Worm (Caenorhabditis elegans) whole organism, L1 larva: Measurements from ENCODE around the gene B0198.2.
A peak's percentile ranks its signal among the peaks of the same experiment; 100 is the strongest.

Experiments
- C16A3.4 ChIP-seq: fragments of 150-350 bp; optimal IDR thresholded peaks from 2 replicates; lab custom pipeline; 2014; ENCODE audit warnings: missing biosample characterization, missing genetic modification characterization
- F16B12.6 ChIP-seq: fragments of 150-350 bp; optimal IDR thresholded peaks from 2 replicates; lab custom pipeline; 2014; ENCODE audit warnings: missing biosample characterization, missing genetic modification characterization
- aha-1 ChIP-seq: fragments of 150-350 bp; optimal IDR thresholded peaks from 2 replicates; lab custom pipeline; 2014; ENCODE audit warnings: missing biosample characterization, missing genetic modification characterization
- blmp-1 ChIP-seq: fragments of 150-350 bp; optimal IDR thresholded peaks from 2 replicates; lab custom pipeline; 2014; ENCODE audit warnings: missing biosample characterization, missing genetic modification characterization
- ceh-8 ChIP-seq: fragments of 200-800 bp; sonication (Bioruptor generic); optimal IDR thresholded peaks from 2 replicates; lab custom pipeline; 2018; ENCODE audit warnings: mild to moderate bottlenecking, missing genetic modification characterization, moderate library complexity, missing compliant biosample characterization
- ceh-82 ChIP-seq, 3 experiments: fragments of 150-350 bp in 1 of 3; sonication (generic microtip) in 2 of 3; optimal IDR thresholded peaks; 2 replicates each; lab custom pipeline; 2014 to 2017; ENCODE audit warnings: missing biosample characterization in 3 of 3, missing genetic modification characterization in 3 of 3
- ceh-88 ChIP-seq: fragments of 200-800 bp; sonication (Bioruptor generic); IDR thresholded peaks from 2 replicates; pipeline ENCODE4 v1.3.6; 2022; ENCODE audit warnings: missing genetic modification characterization, missing compliant biosample characterization
- dpl-1 ChIP-seq, 3 experiments: fragments of 150-350 bp in 2 of 3; sonication (generic microtip) in 1 of 3; optimal IDR thresholded peaks; 2 replicates each; lab custom pipeline; 2014 to 2017; ENCODE audit warnings: missing biosample characterization in 3 of 3, missing genetic modification characterization in 3 of 3, missing genetic modification reagents in 3 of 3
- efl-3 ChIP-seq: fragments of 200-800 bp; sonication (Bioruptor generic); optimal IDR thresholded peaks from 2 replicates; lab custom pipeline; 2018; ENCODE audit warnings: mild to moderate bottlenecking, missing genetic modification characterization, missing compliant biosample characterization
- egl-13 ChIP-seq: sonication (generic microtip); optimal IDR thresholded peaks from 2 replicates; lab custom pipeline; 2016; ENCODE audit warnings: missing genotype, missing genetic modification reagents, missing genetic modification characterization, missing compliant biosample characterization
- egl-27 ChIP-seq, 2 experiments: fragments of 150-350 bp in 1 of 2; sonication (generic microtip); optimal IDR thresholded peaks; 3 replicates each; lab custom pipeline; 2017 to 2018; ENCODE audit warnings: missing biosample characterization in 2 of 2, missing genetic modification characterization in 2 of 2, missing genetic modification reagents in 2 of 2
- elt-2 ChIP-seq: sonication (generic microtip); optimal IDR thresholded peaks from 2 replicates; lab custom pipeline; 2016; ENCODE audit warnings: missing genetic modification characterization, mild to moderate bottlenecking, inconsistent platforms, missing compliant biosample characterization, missing genetic modification reagents
- elt-3 ChIP-seq, 6 experiments: fragments of 150-350 bp in 1 of 6; sonication (generic microtip); optimal IDR thresholded peaks; 2 replicates each; lab custom pipeline; 2017 to 2018; ENCODE audit warnings: missing biosample characterization in 6 of 6, missing genetic modification characterization in 6 of 6, inconsistent platforms in 1 of 6
- ets-5 ChIP-seq: fragments of 200-800 bp; sonication (Bioruptor generic); IDR thresholded peaks from 2 replicates; pipeline ENCODE4 v1.3.6; 2022; ENCODE audit warnings: missing genetic modification characterization, missing compliant biosample characterization
- fkh-4 ChIP-seq: sonication (generic microtip); optimal IDR thresholded peaks from 2 replicates; lab custom pipeline; 2016; ENCODE audit warnings: missing compliant biosample characterization, missing genetic modification characterization, borderline replicate concordance
- fos-1 ChIP-seq: fragments of 150-350 bp; optimal IDR thresholded peaks from 2 replicates; lab custom pipeline; 2014; ENCODE audit warnings: missing biosample characterization, missing genetic modification characterization
- irx-1 ChIP-seq: sonication (generic microtip); optimal IDR thresholded peaks from 2 replicates; lab custom pipeline; 2016; ENCODE audit warnings: missing genetic modification characterization, missing compliant biosample characterization
- isw-1 ChIP-seq: fragments of 200-800 bp; sonication (Bioruptor generic); IDR thresholded peaks from 2 replicates; pipeline ENCODE4 v1.3.6; 2022; ENCODE audit warnings: missing genetic modification characterization, missing compliant biosample characterization
- jun-1 ChIP-seq: fragments of 150-350 bp; optimal IDR thresholded peaks from 2 replicates; lab custom pipeline; 2014; ENCODE audit warnings: missing biosample characterization, missing genetic modification reagents, missing genetic modification characterization
- lin-14 ChIP-seq: fragments of 200-800 bp; sonication (Bioruptor generic); optimal IDR thresholded peaks from 2 replicates; lab custom pipeline; 2018; ENCODE audit warnings: mild to moderate bottlenecking, missing genetic modification characterization, moderate library complexity, missing compliant biosample characterization
- lin-35 ChIP-seq, 2 experiments: fragments of 150-350 bp; optimal IDR thresholded peaks; 2 replicates each; lab custom pipeline; 2014; ENCODE audit warnings: missing biosample characterization in 2 of 2, missing genetic modification characterization in 2 of 2, missing genetic modification reagents in 2 of 2
- lir-3 ChIP-seq: sonication (generic microtip); optimal IDR thresholded peaks from 2 replicates; lab custom pipeline; 2016; ENCODE audit warnings: mild to moderate bottlenecking, missing genetic modification characterization, moderate library complexity, missing compliant biosample characterization; ENCODE audit not compliant: poor library complexity
- lsy-2 ChIP-seq, 2 experiments: fragments of 150-350 bp; optimal IDR thresholded peaks; 2 replicates each; lab custom pipeline; 2014; ENCODE audit warnings: missing biosample characterization in 2 of 2, missing genetic modification characterization in 2 of 2
- mab-9 ChIP-seq: fragments of 200-800 bp; sonication (Bioruptor generic); IDR thresholded peaks from 2 replicates; pipeline ENCODE4 v1.3.6; 2022; ENCODE audit warnings: missing genetic modification reagents, missing genetic modification characterization, missing compliant biosample characterization
- mdl-1 ChIP-seq, 2 experiments: fragments of 150-350 bp; optimal IDR thresholded peaks; 2 replicates each; lab custom pipeline; 2014 to 2017; ENCODE audit warnings: missing biosample characterization in 2 of 2, missing genetic modification characterization in 2 of 2, inconsistent platforms in 1 of 2
- mep-1 ChIP-seq: fragments of 150-350 bp; optimal IDR thresholded peaks from 2 replicates; lab custom pipeline; 2014; ENCODE audit warnings: missing biosample characterization, missing genetic modification characterization
- nhr-11 ChIP-seq: fragments of 150-350 bp; optimal IDR thresholded peaks from 2 replicates; lab custom pipeline; 2014; ENCODE audit warnings: missing biosample characterization, missing genetic modification characterization
- nhr-20 ChIP-seq: sonication (generic microtip); optimal IDR thresholded peaks from 2 replicates; lab custom pipeline; 2016; ENCODE audit warnings: mild to moderate bottlenecking, missing genetic modification characterization, missing compliant biosample characterization
- nhr-71 ChIP-seq: sonication (generic microtip); optimal IDR thresholded peaks from 2 replicates; lab custom pipeline; 2016; ENCODE audit warnings: mild to moderate bottlenecking, missing genetic modification characterization, moderate library complexity, missing compliant biosample characterization
- nhr-76 ChIP-seq: sonication (generic microtip); optimal IDR thresholded peaks from 2 replicates; lab custom pipeline; 2017; ENCODE audit warnings: missing biosample characterization, missing genetic modification characterization
- nhr-85 ChIP-seq: sonication (generic microtip); peaks from one replicate; lab custom pipeline; 2016; ENCODE audit warnings: missing genetic modification characterization, inconsistent platforms, missing compliant biosample characterization
- nhr-90 ChIP-seq: sonication (generic microtip); optimal IDR thresholded peaks from 2 replicates; lab custom pipeline; 2016; ENCODE audit warnings: mild to moderate bottlenecking, missing genetic modification characterization, missing compliant biosample characterization; ENCODE audit not compliant: poor library complexity
- pag-3 ChIP-seq: sonication (generic microtip); optimal IDR thresholded peaks from 2 replicates; lab custom pipeline; 2017; ENCODE audit warnings: missing genetic modification characterization, mild to moderate bottlenecking, missing compliant biosample characterization, antibody characterized with exemption, borderline replicate concordance; ENCODE audit not compliant: insufficient read depth
- pqm-1 ChIP-seq: sonication (generic microtip); optimal IDR thresholded peaks from 3 replicates; lab custom pipeline; 2017; ENCODE audit warnings: missing biosample characterization, missing genetic modification characterization
- rnt-1 ChIP-seq: sonication (generic microtip); optimal IDR thresholded peaks from 2 replicates; lab custom pipeline; 2016; ENCODE audit warnings: mild to moderate bottlenecking, missing genetic modification characterization, moderate library complexity, missing compliant biosample characterization
- snpc-4 ChIP-seq: fragments of 150-350 bp; optimal IDR thresholded peaks from 2 replicates; lab custom pipeline; 2014; ENCODE audit warnings: missing biosample characterization, missing genetic modification characterization
- snu-23 ChIP-seq: sonication (generic microtip); optimal IDR thresholded peaks from 2 replicates; lab custom pipeline; 2016; ENCODE audit warnings: missing genetic modification characterization, missing compliant biosample characterization
- sox-4 ChIP-seq: sonication (generic microtip); optimal IDR thresholded peaks from 2 replicates; lab custom pipeline; 2016; ENCODE audit warnings: missing genetic modification characterization, missing compliant biosample characterization
- sup-37 ChIP-seq: fragments of 200-800 bp; sonication (Bioruptor generic); optimal IDR thresholded peaks from 2 replicates; lab custom pipeline; 2018; ENCODE audit warnings: mild to moderate bottlenecking, missing genetic modification characterization, missing compliant biosample characterization
- swsn-7 ChIP-seq: sonication (generic microtip); optimal IDR thresholded peaks from 2 replicates; lab custom pipeline; 2016; ENCODE audit warnings: missing genetic modification characterization, missing compliant biosample characterization
- tlp-1 ChIP-seq: fragments of 150-350 bp; optimal IDR thresholded peaks from 2 replicates; lab custom pipeline; 2014; ENCODE audit warnings: missing biosample characterization, missing genetic modification characterization
- unc-30 ChIP-seq: sonication (generic microtip); optimal IDR thresholded peaks from 2 replicates; lab custom pipeline; 2017; ENCODE audit warnings: missing biosample characterization, missing genetic modification characterization
- unc-62 ChIP-seq: fragments of 150-350 bp; optimal IDR thresholded peaks from 2 replicates; lab custom pipeline; 2014; ENCODE audit warnings: missing biosample characterization, missing genetic modification reagents, missing genetic modification characterization
- unc-86 ChIP-seq: sonication (generic microtip); optimal IDR thresholded peaks from 2 replicates; lab custom pipeline; 2016; ENCODE audit warnings: missing genetic modification characterization, missing compliant biosample characterization
- vab-15 ChIP-seq: sonication (generic microtip); optimal IDR thresholded peaks from 2 replicates; lab custom pipeline; 2017; ENCODE audit warnings: missing genotype, mild to moderate bottlenecking, missing genetic modification characterization, missing compliant biosample characterization
- ztf-11 ChIP-seq, 2 experiments: sonication (generic microtip); optimal IDR thresholded peaks; 2 replicates each; lab custom pipeline; 2016 to 2017; ENCODE audit warnings: missing genetic modification characterization in 2 of 2, missing biosample characterization in 1 of 2, missing compliant biosample characterization in 1 of 2

Gene B0198.2

ce11 chrX:12007905-12008466 lies 17.6 kb upstream of the B0198.2 start:
- TF ChIP-seq nhr-20 = peak; percentile 26
- TF ChIP-seq nhr-90 (tag; lab: Kevin White, UChicago) = peak; percentile 33
- TF ChIP-seq lin-14 = peak; percentile 72
- no peak for TF ChIP-seq elt-2 (tag; lab: Kevin White, UChicago)
- no peak for TF ChIP-seq pqm-1 (tag; lab: Kevin White, UChicago)
- TF ChIP-seq efl-3 (GFP tag; lab: Kevin White, UChicago) = no peak
- no peak for TF ChIP-seq egl-27 (tag; optimal IDR thresholded peaks at IDR 0.05; lab: Kevin White, UChicago)
- TF ChIP-seq unc-86 = no peak
- peak; percentile 60 for TF ChIP-seq nhr-71 (tag; lab: Kevin White, UChicago)
- TF ChIP-seq nhr-85 = peak; percentile 95
- TF ChIP-seq ets-5 (GFP tag; lab: Robert Waterston, UW) = no peak
- no peak for TF ChIP-seq C16A3.4 (tag; lab: Kevin White, UChicago)
- TF ChIP-seq nhr-11 (tag; lab: Kevin White, UChicago) = no peak
- TF ChIP-seq mep-1 (tag; lab: Kevin White, UChicago) = peak; percentile 9
- TF ChIP-seq snu-23 = peak; percentile 33
- TF ChIP-seq irx-1 = peak; percentile 47
- TF ChIP-seq pag-3 (tag; lab: Kevin White, UChicago) = no peak
- TF ChIP-seq blmp-1 (tag; lab: Kevin White, UChicago) = peak; percentile 16
- peak in 2 of 6 experiments; percentile 11 to 30 for TF ChIP-seq elt-3 (tag; optimal IDR thresholded peaks at IDR 0.05; lab: Kevin White, UChicago)
- TF ChIP-seq ceh-88 = no peak

ce11 chrX:12017908-12018479 lies 7.5 kb upstream of the B0198.2 start, which contains the start of the genes nmat-1 and ucr-2.1:
nmat-1 (minus strand) TSS chrX:12018043.
ucr-2.1 (plus strand) TSS chrX:12018429.
- TF ChIP-seq ceh-88 (no peak), nhr-90 (tag; lab: Kevin White, UChicago) (peak; percentile 89), nhr-71 (tag; lab: Kevin White, UChicago) (peak; percentile 90), ztf-11 (tag; optimal IDR thresholded peaks at IDR 0.05; lab: Kevin White, UChicago) (peak in 1 of 2 experiments; percentile 38), blmp-1 (tag; lab: Kevin White, UChicago) (peak; percentile 76), ceh-82 (tag; optimal IDR thresholded peaks at IDR 0.05; lab: Kevin White, UChicago) (peak; percentile 23 to 71 (median 30)), dpl-1 (GFP tag; optimal IDR thresholded peaks at IDR 0.05; lab: Kevin White, UChicago) (peak; percentile 48 to 54 (median 52)), ets-5 (GFP tag; lab: Robert Waterston, UW) (no peak), mep-1 (tag; lab: Kevin White, UChicago) (peak; percentile 88), lir-3 (tag; lab: Kevin White, UChicago) (peak; percentile 78), lin-35 (GFP tag; optimal IDR thresholded peaks at IDR 0.05; lab: Kevin White, UChicago) (peak; percentile 25 to 83), mdl-1 (tag; optimal IDR thresholded peaks at IDR 0.05; lab: Kevin White, UChicago) (peak in 1 of 2 experiments; percentile 87), jun-1 (tag; lab: Kevin White, UChicago) (peak; percentile 54), egl-13 (tag; lab: Kevin White, UChicago) (peak; percentile 68), pag-3 (tag; lab: Kevin White, UChicago) (no peak), fkh-4 (no peak), nhr-20 (peak; percentile 93), elt-2 (tag; lab: Kevin White, UChicago) (peak; percentile 81), F16B12.6 (tag; lab: Kevin White, UChicago) (peak; percentile 19), tlp-1 (tag; lab: Kevin White, UChicago) (no peak), ceh-8 (peak; percentile 27), snpc-4 (tag; lab: Kevin White, UChicago) (peak; percentile 21), pqm-1 (tag; lab: Kevin White, UChicago) (no peak), nhr-76 (tag; lab: Kevin White, UChicago) (no peak), isw-1 (GFP tag; lab: Robert Waterston, UW) (peak; percentile 12; the same call in 1 of the 2 replicates), fos-1 (peak; percentile 19), swsn-7 (tag; lab: Kevin White, UChicago) (peak; percentile 80), C16A3.4 (tag; lab: Kevin White, UChicago) (peak; percentile 89), nhr-85 (peak; percentile 90), aha-1 (tag; lab: Kevin White, UChicago) (peak; percentile 8), mab-9 (GFP tag; lab: Robert Waterston, UW) (no peak), lsy-2 (tag; optimal IDR thresholded peaks at IDR 0.05; lab: Kevin White, UChicago) (peak; percentile 56 to 77), unc-62 (GFP tag; lab: Kevin White, UChicago) (no peak), unc-86 (peak; percentile 51), rnt-1 (peak; percentile 87), unc-30 (tag; lab: Kevin White, UChicago) (no peak), elt-3 (tag; optimal IDR thresholded peaks at IDR 0.05; lab: Kevin White, UChicago) (peak in 3 of 6 experiments; percentile 24 to 79 (median 40)), sox-4 (tag; lab: Kevin White, UChicago) (no peak), sup-37 (GFP tag; lab: Kevin White, UChicago) (no peak), vab-15 (tag; lab: Kevin White, UChicago) (peak; percentile 50)
